Fruit fly (Drosophila melanogaster) whole organism, embryonic: ENCODE data around the gene CG18636.
"Not testable (repeated sequence)": the region's sequence is repeated elsewhere in the genome, so short reads cannot be mapped to it uniquely, and the experiment has no call there.

Experiments used
- Aef1 ChIP-seq: fragments of 200-800 bp; sonication (Bioruptor generic); IDR thresholded peaks from 3 replicates; pipeline ENCODE4 v1.3.6; 2022; ENCODE audit warnings: missing biosample characterization, missing genetic modification characterization
- CG8281 ChIP-seq: fragments of 200-800 bp; sonication (Bioruptor generic); optimal IDR thresholded peaks from 2 replicates; lab custom pipeline; 2018; ENCODE audit warnings: missing biosample characterization, mild to moderate bottlenecking, missing genetic modification characterization, moderate library complexity
- gcm ChIP-seq: fragments of 200-800 bp; sonication (Bioruptor generic); optimal IDR thresholded peaks from 2 replicates; lab custom pipeline; 2019; ENCODE audit warnings: missing biosample characterization, mild to moderate bottlenecking, missing genetic modification characterization, moderate library complexity
- pum ChIP-seq: fragments of 200-800 bp; sonication (Bioruptor generic); optimal IDR thresholded peaks from 2 replicates; lab custom pipeline; 2016; ENCODE audit warnings: missing biosample characterization, missing genetic modification characterization
- z ChIP-seq: fragments of 200-800 bp; sonication (Bioruptor generic); IDR thresholded peaks from 3 replicates; pipeline ENCODE4 v1.3.6; 2022; ENCODE audit warnings: missing biosample characterization, missing genetic modification characterization

dm6 chr2L:14737669-14738068, 46.7 kb downstream of the CG18636 start, which contains the start of gene CG31775:
- not testable (repeated sequence) for TF ChIP-seq gcm (GFP tag; lab: Kevin White, UChicago); pum (GFP tag; lab: Kevin White, UChicago); z (GFP tag; lab: Robert Waterston, UW); Aef1 (GFP tag; lab: Robert Waterston, UW); CG8281 (tag; lab: Kevin White, UChicago)
